Worm (Caenorhabditis elegans) whole organism, L4/young adult: ENCODE data around the gene clec-199.

Source experiments
- W03F9.2 ChIP-seq: fragments of 150-350 bp; optimal IDR thresholded peaks from 2 replicates; lab custom pipeline; 2014; ENCODE audit warnings: missing biosample characterization, missing genetic modification characterization
- dao-5 ChIP-seq: sonication (generic microtip); optimal IDR thresholded peaks from 2 replicates; lab custom pipeline; 2016; ENCODE audit warnings: missing genotype, missing genetic modification characterization, moderate library complexity, missing compliant biosample characterization
- him-1 ChIP-seq: sonication (generic microtip); optimal IDR thresholded peaks from 2 replicates; lab custom pipeline; 2016; ENCODE audit warnings: missing genotype, missing genetic modification reagents, missing genetic modification characterization, missing compliant biosample characterization

The clec-199 gene

DNA sequence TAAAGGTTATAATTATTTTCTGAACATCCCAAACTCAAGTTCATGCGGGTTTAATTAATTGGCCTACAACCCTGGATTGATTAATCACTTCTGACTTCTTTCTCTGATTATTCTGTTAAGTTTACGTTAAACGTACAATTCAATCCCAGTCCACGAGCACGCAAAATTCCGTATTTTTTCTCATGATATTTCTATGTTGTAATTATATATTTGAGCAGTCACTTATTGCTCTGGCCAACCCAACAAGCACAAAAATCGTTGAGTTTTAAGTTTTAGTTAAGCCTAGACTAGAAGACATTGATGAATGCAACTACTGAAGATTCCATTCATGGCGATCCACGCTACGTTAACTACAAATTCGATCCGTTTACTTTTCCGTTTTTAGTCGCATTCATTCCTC is 44.2 kb downstream of the clec-199 start, which contains the start of gene sru-15:
Gene sru-15 (plus strand): TSS at position 301 of the 400 bp plus-strand sequence.
- TF ChIP-seq him-1 (tag; lab: Kevin White, UChicago) (no peak), dao-5 (tag; lab: Kevin White, UChicago) (no peak), W03F9.2 (tag; lab: Kevin White, UChicago) (no peak)

- TF ChIP-seq W03F9.2 (tag; lab: Kevin White, UChicago) (no peak), him-1 (tag; lab: Kevin White, UChicago) (no peak), dao-5 (tag; lab: Kevin White, UChicago) (no peak)
These were observed 47.8 kb downstream of the clec-199 start, which contains the start of gene T02D1.4 for ce11 chrIV:17399455-17399854. T02D1.4 (plus strand) TSS chrIV:17399755.

- TF ChIP-seq dao-5 (tag; lab: Kevin White, UChicago): no peak
- no peak for TF ChIP-seq him-1 (tag; lab: Kevin White, UChicago)
- no peak for TF ChIP-seq W03F9.2 (tag; lab: Kevin White, UChicago)
These were observed 53.8 kb downstream of the clec-199 start, which contains the start of gene pmp-4 for ce11 chrIV:17405530-17405929. pmp-4 (minus strand) TSS chrIV:17405630.

- no peak for TF ChIP-seq W03F9.2 (tag; lab: Kevin White, UChicago)
- TF ChIP-seq him-1 (tag; lab: Kevin White, UChicago): no peak
- no peak for TF ChIP-seq dao-5 (tag; lab: Kevin White, UChicago)
These were observed 54.4 kb downstream of the clec-199 start for ce11 chrIV:17406119-17406518.

DNA sequence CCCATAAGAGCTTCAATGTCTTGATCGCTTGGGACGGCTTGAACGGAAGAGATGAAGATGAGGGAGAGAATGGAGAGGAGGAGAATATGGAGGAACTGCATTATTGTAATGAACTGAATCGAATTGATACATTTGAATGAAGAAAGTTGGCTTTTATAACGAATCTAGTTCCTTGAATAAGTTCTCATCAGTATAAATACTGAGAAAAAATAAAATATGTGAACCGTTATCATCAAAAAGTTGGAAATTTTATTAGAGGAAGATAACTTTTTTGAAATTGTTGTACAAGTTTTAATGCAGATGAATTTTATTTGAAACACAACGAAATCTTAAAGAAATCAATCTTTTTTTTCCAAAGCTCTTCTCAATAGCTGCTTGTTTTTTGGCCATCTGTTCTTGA is 55.3 kb downstream of the clec-199 start, which contains the start of gene T02D1.7:
Gene T02D1.7 (minus strand): TSS at position 101 of the 400 bp plus-strand sequence.
- TF ChIP-seq him-1 (tag; lab: Kevin White, UChicago) (no peak), W03F9.2 (tag; lab: Kevin White, UChicago) (no peak), dao-5 (tag; lab: Kevin White, UChicago) (no peak)

ce11 chrIV:17407491-17407890 is 55.8 kb downstream of the clec-199 start, which contains the start of gene T02D1.9:
T02D1.9 (minus strand) TSS chrIV:17407591.
- TF ChIP-seq W03F9.2 (tag; lab: Kevin White, UChicago) (no peak), dao-5 (tag; lab: Kevin White, UChicago) (no peak), him-1 (tag; lab: Kevin White, UChicago) (no peak)
